Fruit fly (Drosophila melanogaster): ENCODE measurements around the gene CG17721.
A peak's percentile ranks its signal among the peaks of the same experiment; 100 is the strongest.

The CG17721 gene

dm6 chr3R:11269013-11269412 lies 34.1 kb downstream of the CG17721 start (continued):
- TF ChIP-seq exex (tag; optimal IDR thresholded peaks at IDR 0.05) (no peak), sens-2 (GFP tag; IDR thresholded peaks at IDR 0.05) (peak; percentile 68), ATbp (GFP tag; optimal IDR thresholded peaks at IDR 0.05) (peak; percentile 68), chm (GFP tag; IDR thresholded peaks at IDR 0.05) (peak; percentile 87), ERR (GFP tag; optimal IDR thresholded peaks at IDR 0.05) (no peak), CG4707 (GFP tag; optimal IDR thresholded peaks at IDR 0.05) (peak; percentile 90), bcd (GFP tag; optimal IDR thresholded peaks at IDR 0.05) (peak; percentile 50), zen (tag; optimal IDR thresholded peaks at IDR 0.05) (peak; percentile 82), CG8924 (tag; optimal IDR thresholded peaks at IDR 0.05) (peak; percentile 21), CG18011 (GFP tag; optimal IDR thresholded peaks at IDR 0.05) (no peak), maf-S (GFP tag; optimal IDR thresholded peaks at IDR 0.05) (peak; percentile 39), zf30C (GFP tag; optimal IDR thresholded peaks at IDR 0.05) (peak; percentile 35), onecut (GFP tag; IDR thresholded peaks at IDR 0.05) (peak; percentile 82), so (GFP tag; IDR thresholded peaks at IDR 0.05) (0 out of 3 replicates have a peak, but pooled peaks have one; percentile 13), CG12769 (tag; optimal IDR thresholded peaks at IDR 0.05) (no peak), CG12155 (GFP tag; optimal IDR thresholded peaks at IDR 0.05) (no peak), Blimp-1 (GFP tag; optimal IDR thresholded peaks at IDR 0.05) (no peak), CG14965 (GFP tag; optimal IDR thresholded peaks at IDR 0.05; ENCODE audit: borderline replicate concordance) (peak; percentile 98), seq (GFP tag; IDR thresholded peaks at IDR 0.05) (peak; percentile 45; the same call in 1 of the 2 replicates), ato (GFP tag; IDR thresholded peaks at IDR 0.05; ENCODE audit: partially characterized antibody) (no peak), CG9437 (GFP tag; optimal IDR thresholded peaks at IDR 0.05) (peak; percentile 41)

- no peak for TF ChIP-seq en (GFP tag; optimal IDR thresholded peaks at IDR 0.05)
- no peak for TF ChIP-seq Mrtf (GFP tag; IDR thresholded peaks at IDR 0.05)
- TF ChIP-seq amos (GFP tag; IDR thresholded peaks at IDR 0.05; ENCODE audit: partially characterized antibody) = no peak
- no peak for TF ChIP-seq usp (GFP tag; optimal IDR thresholded peaks at IDR 0.05)
- TF ChIP-seq Ets65A (GFP tag) = peak; percentile 66
- no peak for TF ChIP-seq gfzf (GFP tag; optimal IDR thresholded peaks at IDR 0.05)
- no peak for TF ChIP-seq CTCF (GFP tag; optimal IDR thresholded peaks at IDR 0.05)
- TF ChIP-seq CG32767 (GFP tag; IDR thresholded peaks at IDR 0.05) = no peak
- TF ChIP-seq CG14441 (GFP tag; IDR thresholded peaks at IDR 0.05) = no peak
These were observed 35.6 kb downstream of the CG17721 start for dm6 chr3R:11270574-11270973.

dm6 chr3R:11272667-11273066 lies 37.7 kb downstream of the CG17721 start:
- TF ChIP-seq CG32532 (GFP tag; IDR thresholded peaks at IDR 0.05) = no peak
- no peak for TF ChIP-seq CG16815 (GFP tag; optimal IDR thresholded peaks at IDR 0.05)
- peak; percentile 12 for TF ChIP-seq cg (GFP tag; optimal IDR thresholded peaks at IDR 0.05)
- TF ChIP-seq seq (GFP tag; IDR thresholded peaks at IDR 0.05) = peak; percentile 59; the same call in 1 of the 2 replicates
- no peak for TF ChIP-seq Antp (GFP tag; optimal IDR thresholded peaks at IDR 0.05)
- peak; percentile 84 for TF ChIP-seq Nf-YC (tag; optimal IDR thresholded peaks at IDR 0.05)
- TF ChIP-seq Hr78 (GFP tag; optimal IDR thresholded peaks at IDR 0.05) = no peak
- no peak for TF ChIP-seq CG4360 (GFP tag; IDR thresholded peaks at IDR 0.05)
- no peak for TF ChIP-seq Six4 (GFP tag; optimal IDR thresholded peaks at IDR 0.05)
- peak; percentile 90 for TF ChIP-seq Nf-YB (GFP tag; optimal IDR thresholded peaks at IDR 0.05)
